Worm (Caenorhabditis elegans) whole organism, young adult: Measurements from ENCODE around the gene pph-4.2.

Experiments
- Y53G8AR.9 ChIP-seq: fragments of 200-800 bp; sonication (Bioruptor generic); conservative IDR thresholded peaks from 2 replicates; pipeline ENCODE4 v1.3.6; 2022; ENCODE audit warnings: missing genetic modification reagents, missing genetic modification characterization, missing compliant biosample characterization
- ama-1 ChIP-seq, 3 experiments: fragments of 150-350 bp in 1 of 3; sonication (generic microtip) in 2 of 3; optimal IDR thresholded peaks; 2 replicates each; lab custom pipeline; 2014 to 2018; ENCODE audit warnings: missing biosample characterization in 2 of 3, missing genetic modification characterization in 2 of 3, missing genetic modification reagents in 2 of 3
- ccch-3 ChIP-seq: fragments of 200-800 bp; sonication (Bioruptor generic); optimal IDR thresholded peaks from 2 replicates; lab custom pipeline; 2018; ENCODE audit warnings: mild to moderate bottlenecking, missing genetic modification characterization, missing compliant biosample characterization
- hlh-12 ChIP-seq: sonication (generic microtip); optimal IDR thresholded peaks from 2 replicates; lab custom pipeline; 2016; ENCODE audit warnings: missing genetic modification characterization, missing compliant biosample characterization
- lsy-27 ChIP-seq: sonication (generic microtip); optimal IDR thresholded peaks from 2 replicates; lab custom pipeline; 2017; ENCODE audit warnings: missing genetic modification characterization, mild to moderate bottlenecking, missing compliant biosample characterization, antibody characterized with exemption, missing genotype, borderline replicate concordance; ENCODE audit not compliant: insufficient read depth

ce11 chrIII:12399709-12400108 lies 22.7 kb upstream of the pph-4.2 start:
- no peak for TF ChIP-seq lsy-27 (tag; lab: Kevin White, UChicago)
- no peak for TF ChIP-seq Y53G8AR.9 (GFP tag; lab: Robert Waterston, UW)
- no peak for TF ChIP-seq hlh-12 (tag; lab: Kevin White, UChicago)
- no peak for TF ChIP-seq ama-1 (optimal IDR thresholded peaks at IDR 0.05; lab: Kevin White, UChicago)
- no peak for TF ChIP-seq ama-1 (GFP tag; optimal IDR thresholded peaks at IDR 0.05; lab: Kevin White, UChicago)
- no peak for TF ChIP-seq ccch-3 (GFP tag; lab: Kevin White, UChicago)
